Worm (Caenorhabditis elegans) whole organism, midembryonic: Measurements from ENCODE around the gene F34D10.3.

Source experiments
- T22C8.4 ChIP-seq: fragments of 200-800 bp; sonication (Bioruptor generic); IDR thresholded peaks from 2 replicates; pipeline ENCODE4 v1.3.6; 2022; ENCODE audit warnings: missing genetic modification characterization, missing compliant biosample characterization
- cog-1 ChIP-seq: sonication (generic microtip); optimal IDR thresholded peaks from 2 replicates; lab custom pipeline; 2016; ENCODE audit warnings: missing genetic modification characterization, missing compliant biosample characterization
- flt-1 ChIP-seq: fragments of 200-800 bp; sonication (Bioruptor generic); IDR thresholded peaks from 2 replicates; pipeline ENCODE4 v1.3.6; 2022; ENCODE audit warnings: missing genetic modification characterization, missing compliant biosample characterization
- klf-2 ChIP-seq: fragments of 200-800 bp; sonication (Bioruptor generic); conservative IDR thresholded peaks from 2 replicates; pipeline ENCODE4 v1.3.6; 2022; ENCODE audit warnings: missing genetic modification reagents, missing genetic modification characterization, missing compliant biosample characterization
- med-1 ChIP-seq: sonication (generic microtip); optimal IDR thresholded peaks from 2 replicates; lab custom pipeline; 2017; ENCODE audit warnings: missing genetic modification characterization, mild to moderate bottlenecking, missing compliant biosample characterization, antibody characterized with exemption, missing genetic modification reagents; ENCODE audit not compliant: insufficient read depth
- ref-1 ChIP-seq: fragments of 200-800 bp; sonication (Bioruptor generic); conservative IDR thresholded peaks from 2 replicates; pipeline ENCODE4 v1.3.6; 2022; ENCODE audit warnings: missing genetic modification reagents, missing genetic modification characterization, missing compliant biosample characterization
- tab-1 ChIP-seq: fragments of 200-800 bp; sonication (Bioruptor generic); IDR thresholded peaks from 2 replicates; pipeline ENCODE4 v1.3.6; 2022; ENCODE audit warnings: missing genetic modification characterization, missing compliant biosample characterization
- ztf-23 ChIP-seq: fragments of 200-800 bp; sonication (Bioruptor generic); IDR thresholded peaks from 2 replicates; pipeline ENCODE4 v1.3.6; 2022; ENCODE audit warnings: missing genetic modification reagents, missing genetic modification characterization, missing compliant biosample characterization
- ztf-29 ChIP-seq: fragments of 200-800 bp; sonication (Bioruptor generic); IDR thresholded peaks from 2 replicates; pipeline ENCODE4 v1.3.6; 2022; ENCODE audit warnings: missing genetic modification reagents, missing genetic modification characterization, missing compliant biosample characterization

Gene F34D10.3

ce11 chrIII:3706586-3706985 is 27.5 kb upstream of the F34D10.3 start, which contains the start of gene dph-1:
Gene dph-1, plus strand, starts transcription at chrIII:3706886.
- TF ChIP-seq cog-1: no peak
- no peak for TF ChIP-seq ztf-23 (GFP tag; lab: Robert Waterston, UW)
- no peak for TF ChIP-seq ref-1 (GFP tag; lab: Robert Waterston, UW)
- TF ChIP-seq flt-1 (GFP tag; lab: Robert Waterston, UW): no peak
- TF ChIP-seq med-1: no peak
- no peak for TF ChIP-seq klf-2 (GFP tag; lab: Robert Waterston, UW)
- TF ChIP-seq T22C8.4: no peak
- no peak for TF ChIP-seq tab-1 (GFP tag; lab: Robert Waterston, UW)
- no peak for TF ChIP-seq ztf-29 (GFP tag; lab: Robert Waterston, UW)

ce11 chrIII:3709030-3709429 is 25.0 kb upstream of the F34D10.3 start, which contains the start of gene alkb-8:
Gene alkb-8, plus strand, starts transcription at chrIII:3709330.
- TF ChIP-seq flt-1 (GFP tag; lab: Robert Waterston, UW) (no peak), klf-2 (GFP tag; lab: Robert Waterston, UW) (no peak), ztf-29 (GFP tag; lab: Robert Waterston, UW) (no peak), tab-1 (GFP tag; lab: Robert Waterston, UW) (no peak), ztf-23 (GFP tag; lab: Robert Waterston, UW) (no peak), ref-1 (GFP tag; lab: Robert Waterston, UW) (no peak), cog-1 (no peak), med-1 (no peak), T22C8.4 (no peak)

ce11 chrIII:3713163-3713562 is 20.9 kb upstream of the F34D10.3 start, which contains the start of gene nrde-1:
Gene nrde-1, plus strand, starts transcription at chrIII:3713463.
- TF ChIP-seq med-1 (no peak), ztf-23 (GFP tag; lab: Robert Waterston, UW) (no peak), ref-1 (GFP tag; lab: Robert Waterston, UW) (no peak), cog-1 (no peak), T22C8.4 (no peak), klf-2 (GFP tag; lab: Robert Waterston, UW) (no peak), flt-1 (GFP tag; lab: Robert Waterston, UW) (no peak), ztf-29 (GFP tag; lab: Robert Waterston, UW) (no peak), tab-1 (GFP tag; lab: Robert Waterston, UW) (no peak)

- TF ChIP-seq klf-2 (GFP tag; lab: Robert Waterston, UW) (0 out of 2 replicates have a peak, but pooled peaks have one; percentile 51), tab-1 (GFP tag; lab: Robert Waterston, UW) (no peak), cog-1 (peak; percentile 24), ztf-23 (GFP tag; lab: Robert Waterston, UW) (0 out of 2 replicates have a peak, but pooled peaks have one; percentile 32), ref-1 (GFP tag; lab: Robert Waterston, UW) (no peak), ztf-29 (GFP tag; lab: Robert Waterston, UW) (no peak), flt-1 (GFP tag; lab: Robert Waterston, UW) (no peak), med-1 (no peak), T22C8.4 (no peak)
These were observed 17.9 kb upstream of the F34D10.3 start for ce11 chrIII:3716073-3716659.

- TF ChIP-seq T22C8.4 (no peak), med-1 (no peak)
These were observed 14.5 kb upstream of the F34D10.3 start, which contains the start of gene C14B1.8 for ce11 chrIII:3719564-3719963. Gene C14B1.8, minus strand, starts transcription at chrIII:3719680.

ce11 chrIII:3723726-3724125 is 10.3 kb upstream of the F34D10.3 start:
- TF ChIP-seq tab-1 (GFP tag; lab: Robert Waterston, UW) (no peak), ztf-29 (GFP tag; lab: Robert Waterston, UW) (no peak), cog-1 (no peak), ref-1 (GFP tag; lab: Robert Waterston, UW) (no peak), med-1 (no peak), flt-1 (GFP tag; lab: Robert Waterston, UW) (no peak), ztf-23 (GFP tag; lab: Robert Waterston, UW) (no peak), T22C8.4 (no peak), klf-2 (GFP tag; lab: Robert Waterston, UW) (no peak)

ce11 chrIII:3724880-3725279 is 9.2 kb upstream of the F34D10.3 start, which contains the start of gene C14B1.12:
Gene C14B1.12, minus strand, starts transcription at chrIII:3724980.
- no peak for TF ChIP-seq ref-1 (GFP tag; lab: Robert Waterston, UW)
- no peak for TF ChIP-seq ztf-23 (GFP tag; lab: Robert Waterston, UW)
- TF ChIP-seq cog-1: no peak
- no peak for TF ChIP-seq tab-1 (GFP tag; lab: Robert Waterston, UW)

- TF ChIP-seq klf-2 (GFP tag; lab: Robert Waterston, UW): no peak
- no peak for TF ChIP-seq tab-1 (GFP tag; lab: Robert Waterston, UW)
- no peak for TF ChIP-seq T22C8.4
- TF ChIP-seq med-1: no peak
- no peak for TF ChIP-seq flt-1 (GFP tag; lab: Robert Waterston, UW)
- no peak for TF ChIP-seq ztf-29 (GFP tag; lab: Robert Waterston, UW)
- no peak for TF ChIP-seq ref-1 (GFP tag; lab: Robert Waterston, UW)
- TF ChIP-seq cog-1: no peak
- no peak for TF ChIP-seq ztf-23 (GFP tag; lab: Robert Waterston, UW)
These were observed 7.6 kb upstream of the F34D10.3 start, which contains the start of gene gldi-5 for ce11 chrIII:3726443-3726842. Gene gldi-5, minus strand, starts transcription at chrIII:3726500.

- TF ChIP-seq cog-1: no peak
- TF ChIP-seq flt-1 (GFP tag; lab: Robert Waterston, UW): no peak
- TF ChIP-seq ref-1 (GFP tag; lab: Robert Waterston, UW): no peak
- TF ChIP-seq tab-1 (GFP tag; lab: Robert Waterston, UW): no peak
- TF ChIP-seq med-1: no peak
- TF ChIP-seq T22C8.4: no peak
These were observed 4.5 kb upstream of the F34D10.3 start, which contains the start of gene F34D10.9 for ce11 chrIII:3729520-3729919. Gene F34D10.9, minus strand, starts transcription at chrIII:3729620.

ce11 chrIII:3730475-3730874 is 3.6 kb upstream of the F34D10.3 start, which contains the start of gene F34D10.8:
Gene F34D10.8, plus strand, starts transcription at chrIII:3730775.
- TF ChIP-seq ztf-23 (GFP tag; lab: Robert Waterston, UW) (no peak), cog-1 (no peak), T22C8.4 (no peak), tab-1 (GFP tag; lab: Robert Waterston, UW) (no peak), med-1 (no peak), flt-1 (GFP tag; lab: Robert Waterston, UW) (no peak), ztf-29 (GFP tag; lab: Robert Waterston, UW) (no peak), ref-1 (GFP tag; lab: Robert Waterston, UW) (no peak), klf-2 (GFP tag; lab: Robert Waterston, UW) (no peak)
